Worm (Caenorhabditis elegans): ENCODE data around the gene C18A11.2.

DNA sequence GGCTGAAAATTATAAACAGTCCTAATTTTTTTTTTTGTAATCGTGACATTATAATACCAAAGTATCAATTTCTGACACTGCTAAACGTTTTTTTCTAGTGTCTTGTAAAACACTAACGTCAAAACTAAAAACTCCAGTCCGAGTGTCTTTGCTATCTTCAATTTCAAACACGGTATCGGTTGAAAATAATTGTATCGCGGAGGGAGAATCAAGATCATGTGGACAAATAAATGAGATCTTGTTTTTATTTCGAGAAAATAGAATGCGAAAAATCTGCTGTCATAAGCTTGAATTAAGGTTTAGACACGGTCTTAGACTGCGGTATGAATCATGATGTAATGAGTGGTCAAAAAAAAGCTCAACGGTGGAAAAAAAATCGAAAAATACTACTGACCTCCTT lies 18.7 kb upstream of the C18A11.2 start:
- TF ChIP-seq duxl-1 (tag; optimal IDR thresholded peaks at IDR 0.05; ENCODE audit: poor library complexity), result no peak
- no peak for TF ChIP-seq nhr-11 (tag; optimal IDR thresholded peaks at IDR 0.05)
- peak in 1 of 2 experiments; percentile 15 for TF ChIP-seq daf-16 (GFP tag; optimal IDR thresholded peaks at IDR 0.05)
- TF ChIP-seq daf-16 (tag; optimal IDR thresholded peaks at IDR 0.05), result no peak
- no peak for TF ChIP-seq unc-62 (GFP tag; optimal IDR thresholded peaks at IDR 0.05 in 1 of 2)
- TF ChIP-seq unc-62 (tag; optimal IDR thresholded peaks at IDR 0.05), result no peak
- TF ChIP-seq lin-29 (GFP tag; IDR thresholded peaks at IDR 0.05), result no peak
- no peak for TF ChIP-seq skn-1 (tag; optimal IDR thresholded peaks at IDR 0.05)
- TF ChIP-seq snpc-4 (tag; optimal IDR thresholded peaks at IDR 0.05), result no peak
- no peak for TF ChIP-seq vab-7 (GFP tag; IDR thresholded peaks at IDR 0.05)
